Worm (Caenorhabditis elegans): ENCODE data around the gene srh-72.

DNA sequence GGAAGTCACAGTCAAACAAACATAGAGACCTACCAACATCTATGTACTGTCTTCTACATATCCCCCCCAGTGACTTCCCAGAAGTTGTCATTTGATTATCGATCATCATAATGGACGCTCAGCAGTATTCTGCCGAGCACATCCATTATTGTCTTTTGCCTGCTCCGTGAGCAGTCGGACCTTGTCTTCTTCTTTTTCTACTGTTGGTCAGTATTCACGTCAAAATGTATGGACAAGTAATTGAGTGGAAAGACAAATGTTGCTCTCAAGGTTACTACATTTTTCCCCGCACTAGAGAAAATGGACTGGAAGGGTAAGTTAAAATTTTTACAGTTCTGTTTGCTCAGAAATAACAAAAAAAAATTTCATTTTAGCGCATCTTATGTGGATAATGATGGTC is 14.5 kb upstream of the srh-72 start, which contains the start of gene btb-12:
- TF ChIP-seq ceh-91 (GFP tag; IDR thresholded peaks at IDR 0.05) (no peak), nfya-1 (tag; optimal IDR thresholded peaks at IDR 0.05; ENCODE audit: borderline replicate concordance, insufficient read depth) (no peak), mxl-1 (tag; optimal IDR thresholded peaks at IDR 0.05) (no peak), unc-62 (GFP tag; optimal IDR thresholded peaks at IDR 0.05) (no peak), dpl-1 (GFP tag; optimal IDR thresholded peaks at IDR 0.05) (no peak), athp-1 (tag; optimal IDR thresholded peaks at IDR 0.05) (no peak), Y67H2A.10 (GFP tag; conservative IDR thresholded peaks at IDR 0.05) (no peak), snpc-1.3 (tag; optimal IDR thresholded peaks at IDR 0.05; ENCODE audit: insufficient read depth) (no peak), pha-4 (tag; optimal IDR thresholded peaks at IDR 0.05) (no peak), lin-54 (GFP tag; optimal IDR thresholded peaks at IDR 0.05) (no peak), ama-1 (optimal IDR thresholded peaks at IDR 0.05) (no peak), ama-1 (GFP tag; optimal IDR thresholded peaks at IDR 0.05) (no peak), lsy-27 (tag; optimal IDR thresholded peaks at IDR 0.05; ENCODE audit: borderline replicate concordance, insufficient read depth) (no peak)

Data from whole organism, young adult.